Fruit fly (Drosophila melanogaster) whole organism, embryonic: ENCODE measurements around the gene eIF4H2.

Experiments
- BEAF-32 ChIP-seq: fragments of 200-800 bp; sonication (Bioruptor generic); optimal IDR thresholded peaks from 3 replicates; lab custom pipeline; 2017; ENCODE audit warnings: missing biosample characterization, missing genetic modification characterization, mild to moderate bottlenecking, moderate library complexity, missing genetic modification reagents
- Bdp1 ChIP-seq: fragments of 200-800 bp; sonication (Bioruptor generic); optimal IDR thresholded peaks from 3 replicates; lab custom pipeline; 2016; ENCODE audit warnings: missing biosample characterization, missing genetic modification characterization
- CG10654 ChIP-seq: fragments of 200-800 bp; sonication (Bioruptor generic); optimal IDR thresholded peaks from 2 replicates; lab custom pipeline; 2016; ENCODE audit warnings: missing biosample characterization, missing genetic modification characterization
- CG13424 ChIP-seq: fragments of 200-800 bp; sonication (Bioruptor generic); optimal IDR thresholded peaks from 2 replicates; lab custom pipeline; 2019; ENCODE audit warnings: missing biosample characterization, mild to moderate bottlenecking, missing genetic modification characterization, moderate library complexity
- CG13624 ChIP-seq: fragments of 200-800 bp; sonication (Bioruptor generic); optimal IDR thresholded peaks from 2 replicates; lab custom pipeline; 2016; ENCODE audit warnings: missing biosample characterization, missing genetic modification characterization
- CG14441 ChIP-seq: fragments of 200-800 bp; sonication (Bioruptor generic); IDR thresholded peaks from 2 replicates; pipeline ENCODE4 v1.3.6; 2022; ENCODE audit warnings: missing biosample characterization, missing genetic modification characterization
- CG14710 ChIP-seq: fragments of 200-800 bp; sonication (Bioruptor generic); optimal IDR thresholded peaks from 3 replicates; lab custom pipeline; 2019; ENCODE audit warnings: missing biosample characterization, mild to moderate bottlenecking, missing genetic modification characterization, moderate library complexity
- CG1603 ChIP-seq: fragments of 200-800 bp; sonication (Bioruptor generic); optimal IDR thresholded peaks from 2 replicates; lab custom pipeline; 2019; ENCODE audit warnings: missing biosample characterization, mild to moderate bottlenecking, missing genetic modification characterization, moderate library complexity
- CG1647 ChIP-seq: fragments of 200-800 bp; sonication (Bioruptor generic); optimal IDR thresholded peaks from 3 replicates; lab custom pipeline; 2016; ENCODE audit warnings: missing biosample characterization, missing genetic modification characterization
- CG17802 ChIP-seq: fragments of 200-800 bp; sonication (Bioruptor generic); optimal IDR thresholded peaks from 2 replicates; lab custom pipeline; 2018; ENCODE audit warnings: missing biosample characterization, mild to moderate bottlenecking, missing genetic modification characterization, moderate library complexity
- CG17829 ChIP-seq: fragments of 200-800 bp; optimal IDR thresholded peaks from 2 replicates; lab custom pipeline; 2019; ENCODE audit warnings: missing biosample characterization, mild to moderate bottlenecking, missing genetic modification characterization, moderate library complexity
- CG2678 ChIP-seq: fragments of 200-800 bp; sonication (Bioruptor generic); optimal IDR thresholded peaks from 3 replicates; lab custom pipeline; 2019; ENCODE audit warnings: missing biosample characterization, mild to moderate bottlenecking, missing genetic modification characterization, moderate library complexity
- CG4424 ChIP-seq: fragments of 200-800 bp; sonication (Bioruptor generic); optimal IDR thresholded peaks from 3 replicates; lab custom pipeline; 2016; ENCODE audit warnings: missing biosample characterization, missing genetic modification characterization
- CG8765 ChIP-seq: fragments of 200-800 bp; sonication (Bioruptor generic); IDR thresholded peaks from 2 replicates; pipeline ENCODE4 v1.3.6; 2022; ENCODE audit warnings: missing biosample characterization, missing genetic modification characterization
- D ChIP-seq, 2 experiments: fragments of 200-800 bp in 1 of 2; fragments of >200 bp in 1 of 2; sonication (Bioruptor generic) in 1 of 2; optimal IDR thresholded peaks; 2 replicates in 1 of 2; 3 replicates in 1 of 2; lab custom pipeline; 2017; ENCODE audit warnings: mild to moderate bottlenecking in 1 of 2, missing biosample characterization in 1 of 2, missing genetic modification characterization in 1 of 2, missing genetic modification reagents in 1 of 2
- Dek ChIP-seq: fragments of 200-800 bp; sonication (Bioruptor generic); optimal IDR thresholded peaks from 3 replicates; lab custom pipeline; 2019; ENCODE audit warnings: missing biosample characterization, mild to moderate bottlenecking, missing genetic modification characterization, moderate library complexity
- Dip3 ChIP-seq: fragments of 200-800 bp; sonication (Bioruptor generic); optimal IDR thresholded peaks from 3 replicates; lab custom pipeline; 2016; ENCODE audit warnings: missing biosample characterization, missing genetic modification characterization
- Fer3 ChIP-seq: fragments of 200-800 bp; sonication (Bioruptor generic); optimal IDR thresholded peaks from 2 replicates; lab custom pipeline; 2018; ENCODE audit warnings: missing biosample characterization, mild to moderate bottlenecking, missing genetic modification characterization, moderate library complexity
- H2.0 ChIP-seq: fragments of 200-800 bp; sonication (Bioruptor generic); IDR thresholded peaks from 2 replicates; pipeline ENCODE4 v1.3.6; 2022; ENCODE audit warnings: missing biosample characterization, missing genetic modification characterization
- HLH3B ChIP-seq: fragments of 200-800 bp; sonication (Bioruptor generic); IDR thresholded peaks from 2 replicates; pipeline ENCODE4 v1.3.6; 2022; ENCODE audit warnings: missing biosample characterization, missing genetic modification characterization
- Hr78 ChIP-seq, 2 experiments: fragments of 200-800 bp in 1 of 2; fragments of >200 bp in 1 of 2; sonication (Bioruptor generic) in 1 of 2; optimal IDR thresholded peaks; 2 replicates each; lab custom pipeline; 2017 to 2019; ENCODE audit warnings: missing biosample characterization in 2 of 2, missing genetic modification characterization in 2 of 2, mild to moderate bottlenecking in 1 of 2, moderate library complexity in 1 of 2
- Med ChIP-seq: fragments of 200-800 bp; sonication (Bioruptor generic); peaks from one replicate; lab custom pipeline; 2016; ENCODE audit warnings: missing biosample characterization, missing genetic modification characterization, mild to moderate bottlenecking, inconsistent platforms, moderate library complexity
- Meics ChIP-seq: fragments of 200-800 bp; sonication (Bioruptor generic); optimal IDR thresholded peaks from 2 replicates; lab custom pipeline; 2017; ENCODE audit warnings: missing biosample characterization, mild to moderate bottlenecking, missing genetic modification characterization
- NC2β ChIP-seq: fragments of 200-800 bp; sonication (Bioruptor generic); optimal IDR thresholded peaks from 2 replicates; lab custom pipeline; 2016; ENCODE audit warnings: missing biosample characterization, missing genetic modification characterization
- Poxn ChIP-seq: fragments of 200-800 bp; sonication (Bioruptor generic); IDR thresholded peaks from 2 replicates; pipeline ENCODE4 v1.3.6; 2022; ENCODE audit warnings: missing biosample characterization, missing genetic modification characterization
- Ravus ChIP-seq: fragments of 200-800 bp; sonication (Bioruptor generic); IDR thresholded peaks from 2 replicates; pipeline ENCODE4 v1.3.6; 2022; ENCODE audit warnings: missing biosample characterization, missing genetic modification characterization
- Sry-β ChIP-seq: fragments of 200-800 bp; sonication (Bioruptor generic); optimal IDR thresholded peaks from 2 replicates; lab custom pipeline; 2018; ENCODE audit warnings: missing biosample characterization, mild to moderate bottlenecking, missing genetic modification characterization, moderate library complexity
- Xrp1 ChIP-seq: fragments of 200-800 bp; sonication (Bioruptor generic); IDR thresholded peaks from 2 replicates; pipeline ENCODE4 v1.3.6; 2022; ENCODE audit warnings: missing biosample characterization, missing genetic modification characterization
- ac ChIP-seq: fragments of 200-800 bp; sonication (Bioruptor generic); optimal IDR thresholded peaks from 3 replicates; lab custom pipeline; 2017; ENCODE audit warnings: missing biosample characterization, mild to moderate bottlenecking, missing genetic modification characterization
- bigmax ChIP-seq: fragments of 200-800 bp; sonication (Bioruptor generic); optimal IDR thresholded peaks from 2 replicates; lab custom pipeline; 2018; ENCODE audit warnings: missing biosample characterization, mild to moderate bottlenecking, missing genetic modification characterization
- dmrt99B ChIP-seq: fragments of 200-800 bp; sonication (Bioruptor generic); optimal IDR thresholded peaks from 2 replicates; lab custom pipeline; 2018; ENCODE audit warnings: missing biosample characterization, mild to moderate bottlenecking, missing genetic modification characterization, moderate library complexity
- eyg ChIP-seq: fragments of 200-800 bp; sonication (Bioruptor generic); optimal IDR thresholded peaks from 3 replicates; lab custom pipeline; 2016; ENCODE audit warnings: missing biosample characterization, missing genetic modification characterization
- fd64A ChIP-seq: fragments of 200-800 bp; sonication (Bioruptor generic); optimal IDR thresholded peaks from 3 replicates; lab custom pipeline; 2018; ENCODE audit warnings: missing biosample characterization, mild to moderate bottlenecking, missing genetic modification characterization
- gfzf ChIP-seq: fragments of 200-800 bp; sonication (Bioruptor generic); optimal IDR thresholded peaks from 2 replicates; lab custom pipeline; 2016; ENCODE audit warnings: missing biosample characterization, mild to moderate bottlenecking, missing genetic modification characterization, moderate library complexity
- gro ChIP-seq: fragments of 200-800 bp; sonication (Bioruptor generic); optimal IDR thresholded peaks from 2 replicates; lab custom pipeline; 2016; ENCODE audit warnings: missing biosample characterization, missing genetic modification characterization
- inv ChIP-seq: fragments of 200-800 bp; sonication (Bioruptor generic); IDR thresholded peaks from 2 replicates; pipeline ENCODE4 v1.3.6; 2022; ENCODE audit warnings: missing biosample characterization, missing genetic modification characterization; ENCODE audit not compliant: partially characterized antibody
- jing ChIP-seq: fragments of 200-800 bp; sonication (Bioruptor generic); optimal IDR thresholded peaks from 2 replicates; lab custom pipeline; 2018; ENCODE audit warnings: missing biosample characterization, mild to moderate bottlenecking, missing genetic modification characterization
- kni ChIP-seq: fragments of 200-800 bp; sonication (Bioruptor generic); optimal IDR thresholded peaks from 3 replicates; lab custom pipeline; 2017; ENCODE audit warnings: mild to moderate bottlenecking, missing biosample characterization, missing genetic modification reagents, missing genetic modification characterization
- lola ChIP-seq, 3 experiments: fragments of >200 bp in 2 of 3; fragments of 200-800 bp in 1 of 3; sonication (Bioruptor generic) in 1 of 3; optimal IDR thresholded peaks; 2 replicates each; lab custom pipeline; 2017 to 2019; ENCODE audit warnings: missing biosample characterization in 3 of 3, missing genetic modification characterization in 3 of 3, mild to moderate bottlenecking in 1 of 3, moderate library complexity in 1 of 3
- lov ChIP-seq, 2 experiments: fragments of 200-800 bp in 1 of 2; fragments of >200 bp in 1 of 2; sonication (Bioruptor generic) in 1 of 2; IDR thresholded peaks in 1 of 2; optimal IDR thresholded peaks in 1 of 2; 2 replicates in 1 of 2; 3 replicates in 1 of 2; pipeline versions ENCODE4 v1.3.6 to Lab custom; 2017 to 2022; ENCODE audit warnings: missing biosample characterization in 1 of 2, missing genetic modification characterization in 1 of 2
- nerfin-2 ChIP-seq: fragments of 200-800 bp; sonication (Bioruptor generic); IDR thresholded peaks from 2 replicates; pipeline ENCODE4 v1.3.6; 2022; ENCODE audit warnings: missing biosample characterization, missing genetic modification characterization; ENCODE audit not compliant: partially characterized antibody
- nom ChIP-seq: fragments of 200-800 bp; sonication (Bioruptor generic); optimal IDR thresholded peaks from 2 replicates; lab custom pipeline; 2017; ENCODE audit warnings: missing biosample characterization, missing genetic modification characterization, mild to moderate bottlenecking, moderate library complexity, missing genetic modification reagents
- otp ChIP-seq: fragments of 200-800 bp; sonication (Bioruptor generic); IDR thresholded peaks from 3 replicates; pipeline ENCODE4, ENCODE4 v1.3.6; 2022; ENCODE audit warnings: missing biosample characterization, missing genetic modification characterization
- p53 ChIP-seq: fragments of 200-800 bp; sonication (Bioruptor generic); optimal IDR thresholded peaks from 2 replicates; lab custom pipeline; 2016; ENCODE audit warnings: missing biosample characterization, missing genetic modification characterization
- pita ChIP-seq: fragments of 200-800 bp; sonication (Bioruptor generic); optimal IDR thresholded peaks from 2 replicates; lab custom pipeline; 2017; ENCODE audit warnings: missing biosample characterization, mild to moderate bottlenecking, missing genetic modification characterization
- sens-2 ChIP-seq: fragments of 200-800 bp; sonication (Bioruptor generic); IDR thresholded peaks from 2 replicates; pipeline ENCODE4 v1.3.6; 2022; ENCODE audit warnings: missing biosample characterization, missing genetic modification characterization
- sr ChIP-seq: fragments of 200-800 bp; sonication (Bioruptor generic); IDR thresholded peaks from 3 replicates; pipeline ENCODE4 v1.3.6; 2022; ENCODE audit warnings: missing biosample characterization, missing genetic modification characterization
- trem ChIP-seq: fragments of 200-800 bp; optimal IDR thresholded peaks from 3 replicates; lab custom pipeline; 2019; ENCODE audit warnings: missing biosample characterization, mild to moderate bottlenecking, missing genetic modification characterization, moderate library complexity
- wek ChIP-seq: fragments of 200-800 bp; sonication (Bioruptor generic); optimal IDR thresholded peaks from 3 replicates; lab custom pipeline; 2018; ENCODE audit warnings: missing biosample characterization, mild to moderate bottlenecking, missing genetic modification characterization, moderate library complexity

The eIF4H2 gene

DNA sequence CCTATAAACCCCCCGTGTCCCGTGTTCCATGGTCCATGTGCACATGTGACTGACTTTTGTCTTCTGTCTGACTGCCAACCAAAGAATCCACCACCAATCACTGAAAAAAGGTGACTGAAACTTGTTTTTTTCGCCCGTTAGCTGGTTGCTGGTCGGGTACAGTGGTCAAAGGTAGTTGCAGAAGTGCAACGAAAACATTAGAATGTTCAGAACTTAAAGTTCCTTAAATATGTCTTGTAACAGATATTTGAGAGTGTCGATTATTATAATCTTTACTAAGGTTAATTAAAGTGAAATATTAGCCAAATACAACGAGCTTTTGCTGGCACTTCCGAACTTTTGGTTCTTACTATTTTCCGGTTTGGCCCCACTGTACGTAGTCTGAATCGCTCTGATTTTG lies 35.3 kb downstream of the eIF4H2 start (continued):
- TF ChIP-seq nom (GFP tag; lab: Kevin White, UChicago): no peak
- peak; percentile 74 for TF ChIP-seq CG1603 (tag; lab: Kevin White, UChicago)
- TF ChIP-seq CG1647 (GFP tag; lab: Kevin White, UChicago): no peak
- peak; percentile 84 for TF ChIP-seq Med
- TF ChIP-seq CG8765 (GFP tag; lab: Robert Waterston, UW): peak; percentile 54; the same call in 1 of the 2 replicates
- TF ChIP-seq lov (optimal IDR thresholded peaks at IDR 0.05; lab: Kevin White, UChicago): no peak
- TF ChIP-seq lov (GFP tag; IDR thresholded peaks at IDR 0.05; lab: Robert Waterston, UW): no peak; the same call in 2 of the 3 replicates
- no peak for TF ChIP-seq pita (GFP tag; lab: Kevin White, UChicago)
- no peak for TF ChIP-seq Bdp1 (GFP tag; lab: Kevin White, UChicago)
- peak; percentile 7 for TF ChIP-seq Fer3 (tag; lab: Kevin White, UChicago)
- peak; percentile 7 for TF ChIP-seq jing (GFP tag; lab: Kevin White, UChicago)
- no peak for TF ChIP-seq gro (GFP tag; lab: Kevin White, UChicago)
- TF ChIP-seq CG10654 (GFP tag; lab: Kevin White, UChicago): peak; percentile 36
- TF ChIP-seq Dip3 (GFP tag; lab: Kevin White, UChicago): no peak
- TF ChIP-seq eyg (GFP tag; lab: Kevin White, UChicago): no peak
- TF ChIP-seq ac (GFP tag; lab: Kevin White, UChicago): peak; percentile 21
- peak; percentile 81 for TF ChIP-seq Xrp1 (GFP tag; lab: Robert Waterston, UW)
- no peak for TF ChIP-seq Ravus (GFP tag; lab: Robert Waterston, UW)
- no peak for TF ChIP-seq Hr78 (GFP tag; optimal IDR thresholded peaks at IDR 0.05; lab: Kevin White, UChicago)
- no peak for TF ChIP-seq p53
- TF ChIP-seq sens-2 (GFP tag; lab: Robert Waterston, UW): peak; percentile 56; the same call in 1 of the 2 replicates
- TF ChIP-seq otp: peak; percentile 51; the same call in 1 of the 3 replicates
- no peak for TF ChIP-seq CG13624
- no peak for TF ChIP-seq H2.0 (GFP tag; lab: Robert Waterston, UW)
- TF ChIP-seq Meics (GFP tag; lab: Kevin White, UChicago): peak; percentile 10
- TF ChIP-seq wek (GFP tag; lab: Kevin White, UChicago): no peak
- peak; percentile 38 for TF ChIP-seq NC2β (GFP tag; lab: Kevin White, UChicago)
- TF ChIP-seq nerfin-2 (GFP tag; lab: Robert Waterston, UW): no peak
- no peak for TF ChIP-seq Dek (tag; lab: Kevin White, UChicago)
- TF ChIP-seq dmrt99B (tag; lab: Kevin White, UChicago): peak; percentile 64
- TF ChIP-seq CG13424 (tag; lab: Kevin White, UChicago): peak; percentile 47
- no peak for TF ChIP-seq Sry-β
- TF ChIP-seq kni (GFP tag; lab: Kevin White, UChicago): peak; percentile 76
- TF ChIP-seq gfzf (GFP tag; lab: Kevin White, UChicago): no peak
- peak; percentile 9 for TF ChIP-seq CG17802 (tag; lab: Kevin White, UChicago)
- peak; percentile 67 for TF ChIP-seq CG14710 (tag; lab: Kevin White, UChicago)
- peak; percentile 57 for TF ChIP-seq trem (tag; lab: Kevin White, UChicago)
- no peak for TF ChIP-seq CG14441 (GFP tag; lab: Robert Waterston, UW)
- peak; percentile 63 for TF ChIP-seq CG17829
- no peak for TF ChIP-seq fd64A
- no peak for TF ChIP-seq D (optimal IDR thresholded peaks at IDR 0.05; lab: Kevin White, UChicago)
- peak; percentile 55 for TF ChIP-seq D (GFP tag; optimal IDR thresholded peaks at IDR 0.05; lab: Kevin White, UChicago)
- TF ChIP-seq HLH3B: peak; percentile 62
- TF ChIP-seq CG4424 (GFP tag; lab: Kevin White, UChicago): peak; percentile 70
- peak in 1 of 3 experiments; percentile 71 for TF ChIP-seq lola (GFP tag; optimal IDR thresholded peaks at IDR 0.05; lab: Kevin White, UChicago)
- TF ChIP-seq inv (GFP tag; lab: Robert Waterston, UW): no peak
- TF ChIP-seq CG2678 (tag; lab: Kevin White, UChicago): peak; percentile 65
- no peak for TF ChIP-seq BEAF-32 (GFP tag; lab: Kevin White, UChicago)
- no peak for TF ChIP-seq sr (GFP tag; lab: Robert Waterston, UW)
- TF ChIP-seq Poxn (GFP tag; lab: Robert Waterston, UW): no peak
- no peak for TF ChIP-seq bigmax
